Worm (Caenorhabditis elegans): ENCODE measurements around the gene snu-13.

DNA sequence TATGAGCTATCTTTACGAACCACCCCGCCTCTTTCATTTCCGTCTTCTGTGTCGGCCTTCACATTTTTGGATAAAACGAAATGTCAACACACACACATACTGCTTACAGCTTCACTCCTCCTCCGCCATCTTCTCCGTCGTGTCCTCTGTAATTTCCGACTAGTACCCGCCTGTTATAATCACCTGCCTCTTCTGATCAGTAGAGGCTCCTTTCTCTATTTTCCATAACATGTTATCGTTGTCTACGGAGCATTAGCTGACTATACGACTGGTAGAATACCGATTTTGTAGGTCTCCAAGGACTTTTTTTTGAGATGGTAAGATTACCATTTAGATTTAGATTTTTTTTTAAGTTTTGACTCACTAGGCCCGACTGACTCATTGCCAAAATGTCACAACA, 26.5 kb upstream of the snu-13 start:
- TF ChIP-seq T23F11.4 (GFP tag; optimal IDR thresholded peaks at IDR 0.05) = no peak
- no peak for TF ChIP-seq pha-2 (tag; optimal IDR thresholded peaks at IDR 0.05)
- TF ChIP-seq unc-86 (tag; optimal IDR thresholded peaks at IDR 0.05) = no peak
- no peak for TF ChIP-seq sox-2 (GFP tag; IDR thresholded peaks at IDR 0.05)
- no peak for TF ChIP-seq sdc-2 (tag; optimal IDR thresholded peaks at IDR 0.05)
- TF ChIP-seq eyg-1 (tag; optimal IDR thresholded peaks at IDR 0.05) = no peak
- no peak for TF ChIP-seq ceh-9 (tag; optimal IDR thresholded peaks at IDR 0.05)
- no peak for TF ChIP-seq ets-4 (tag; optimal IDR thresholded peaks at IDR 0.05)
- no peak for TF ChIP-seq nhr-11 (tag; optimal IDR thresholded peaks at IDR 0.05)
- TF ChIP-seq che-1 (tag; optimal IDR thresholded peaks at IDR 0.05) = no peak
